Worm (Caenorhabditis elegans): Measurements from ENCODE around the gene alg-1.

- TF ChIP-seq him-1 (tag; optimal IDR thresholded peaks at IDR 0.05) (peak; percentile 86), W03F9.2 (tag; optimal IDR thresholded peaks at IDR 0.05) (peak; percentile 57), dao-5 (tag; optimal IDR thresholded peaks at IDR 0.05) (no peak)
Measured at ce11 chrX:13969257-13969968, 20.5 kb downstream of the alg-1 start.
